Worm (Caenorhabditis elegans) whole organism, late embryonic: Measurements from ENCODE around the gene F42G4.7.
A peak's percentile ranks its signal among the peaks of the same experiment; 100 is the strongest.

ENCODE experiments used
- C38D4.7 ChIP-seq: fragments of 200-800 bp; sonication (Bioruptor generic); optimal IDR thresholded peaks from 2 replicates; lab custom pipeline; 2018; ENCODE audit warnings: mild to moderate bottlenecking, missing genetic modification characterization, moderate library complexity, missing compliant biosample characterization
- F13H6.1 ChIP-seq: sonication (generic microtip); optimal IDR thresholded peaks from 2 replicates; lab custom pipeline; 2016; ENCODE audit warnings: missing genetic modification characterization, missing compliant biosample characterization
- K02D7.2 ChIP-seq: sonication (generic microtip); optimal IDR thresholded peaks from 2 replicates; lab custom pipeline; 2017; ENCODE audit warnings: mild to moderate bottlenecking, missing genetic modification characterization, missing compliant biosample characterization
- K09A11.1 ChIP-seq: sonication (generic microtip); optimal IDR thresholded peaks from 2 replicates; lab custom pipeline; 2017; ENCODE audit warnings: antibody characterized with exemption, mild to moderate bottlenecking, missing genetic modification characterization, missing compliant biosample characterization; ENCODE audit not compliant: insufficient read depth
- Y22D7AL.16 ChIP-seq: sonication (generic microtip); optimal IDR thresholded peaks from 2 replicates; lab custom pipeline; 2016; ENCODE audit warnings: missing genetic modification characterization, missing compliant biosample characterization
- ahr-1 ChIP-seq: sonication (generic microtip); optimal IDR thresholded peaks from 2 replicates; lab custom pipeline; 2016; ENCODE audit warnings: missing genetic modification characterization, missing compliant biosample characterization
- ceh-14 ChIP-seq: sonication (generic microtip); optimal IDR thresholded peaks from 2 replicates; lab custom pipeline; 2016; ENCODE audit warnings: missing genotype, missing genetic modification characterization, missing compliant biosample characterization
- ceh-18 ChIP-seq: sonication (generic microtip); optimal IDR thresholded peaks from 2 replicates; lab custom pipeline; 2016; ENCODE audit warnings: missing genetic modification characterization, missing compliant biosample characterization
- ceh-2 ChIP-seq: sonication (generic microtip); optimal IDR thresholded peaks from 2 replicates; lab custom pipeline; 2016; ENCODE audit warnings: missing genotype, missing genetic modification characterization, missing compliant biosample characterization
- ceh-24 ChIP-seq: sonication (generic microtip); optimal IDR thresholded peaks from 2 replicates; lab custom pipeline; 2016; ENCODE audit warnings: mild to moderate bottlenecking, missing genetic modification characterization, missing compliant biosample characterization
- ceh-30 ChIP-seq: fragments of 150-350 bp; optimal IDR thresholded peaks from 2 replicates; lab custom pipeline; 2014; ENCODE audit warnings: missing biosample characterization, missing genetic modification characterization
- ceh-31 ChIP-seq: sonication (generic microtip); optimal IDR thresholded peaks from 2 replicates; lab custom pipeline; 2016; ENCODE audit warnings: missing genetic modification characterization, missing compliant biosample characterization
- ceh-34 ChIP-seq: sonication (generic microtip); optimal IDR thresholded peaks from 2 replicates; lab custom pipeline; 2016; ENCODE audit warnings: mild to moderate bottlenecking, missing genetic modification characterization, missing compliant biosample characterization
- ceh-9 ChIP-seq: sonication (generic microtip); optimal IDR thresholded peaks from 2 replicates; lab custom pipeline; 2016; ENCODE audit warnings: mild to moderate bottlenecking, missing genetic modification characterization, inconsistent platforms, missing compliant biosample characterization
- dmd-4 ChIP-seq: sonication (generic microtip); optimal IDR thresholded peaks from 2 replicates; lab custom pipeline; 2016; ENCODE audit warnings: borderline replicate concordance, missing genetic modification characterization, missing compliant biosample characterization
- elt-4 ChIP-seq: sonication (generic microtip); optimal IDR thresholded peaks from 2 replicates; lab custom pipeline; 2016; ENCODE audit warnings: missing genetic modification characterization, missing compliant biosample characterization
- eyg-1 ChIP-seq: sonication (generic microtip); optimal IDR thresholded peaks from 2 replicates; lab custom pipeline; 2016; ENCODE audit warnings: missing genotype, missing genetic modification characterization, missing compliant biosample characterization
- fkh-10 ChIP-seq: fragments of 150-350 bp; optimal IDR thresholded peaks from 2 replicates; lab custom pipeline; 2014; ENCODE audit warnings: missing biosample characterization, missing genetic modification reagents, missing genetic modification characterization
- hlh-30 ChIP-seq: sonication (generic microtip); optimal IDR thresholded peaks from 2 replicates; lab custom pipeline; 2017; ENCODE audit warnings: antibody characterized with exemption, missing genetic modification characterization, missing compliant biosample characterization; ENCODE audit not compliant: insufficient read depth
- hlh-8 ChIP-seq: sonication (generic microtip); optimal IDR thresholded peaks from 2 replicates; lab custom pipeline; 2016; ENCODE audit warnings: missing genotype, missing genetic modification characterization, missing compliant biosample characterization
- madf-2 ChIP-seq: sonication (generic microtip); optimal IDR thresholded peaks from 2 replicates; lab custom pipeline; 2017; ENCODE audit warnings: missing genetic modification characterization, missing compliant biosample characterization
- nfya-1 ChIP-seq: sonication (generic microtip); optimal IDR thresholded peaks from 2 replicates; lab custom pipeline; 2017; ENCODE audit warnings: missing genetic modification characterization, mild to moderate bottlenecking, missing compliant biosample characterization, antibody characterized with exemption, moderate library complexity
- odd-2 ChIP-seq: sonication (generic microtip); optimal IDR thresholded peaks from 2 replicates; lab custom pipeline; 2017; ENCODE audit warnings: antibody characterized with exemption, mild to moderate bottlenecking, missing genetic modification characterization, missing compliant biosample characterization
- pat-9 ChIP-seq: fragments of 200-800 bp; sonication (Bioruptor generic); optimal IDR thresholded peaks from 2 replicates; lab custom pipeline; 2018; ENCODE audit warnings: mild to moderate bottlenecking, missing genetic modification characterization, moderate library complexity, missing compliant biosample characterization
- pqm-1 ChIP-seq: sonication (generic microtip); optimal IDR thresholded peaks from 2 replicates; lab custom pipeline; 2016; ENCODE audit warnings: missing genetic modification characterization, missing compliant biosample characterization
- pros-1 ChIP-seq: fragments of 150-350 bp; optimal IDR thresholded peaks from 2 replicates; lab custom pipeline; 2014; ENCODE audit warnings: missing biosample characterization, missing genetic modification reagents, missing genetic modification characterization
- ref-2 ChIP-seq: sonication (generic microtip); optimal IDR thresholded peaks from 2 replicates; lab custom pipeline; 2016; ENCODE audit warnings: missing genetic modification characterization, missing compliant biosample characterization
- rnt-1 ChIP-seq: sonication (generic microtip); optimal IDR thresholded peaks from 2 replicates; lab custom pipeline; 2016; ENCODE audit warnings: missing genetic modification characterization, missing compliant biosample characterization
- sdc-2 ChIP-seq: sonication (generic microtip); optimal IDR thresholded peaks from 2 replicates; lab custom pipeline; 2016; ENCODE audit warnings: missing genotype, missing genetic modification characterization, missing compliant biosample characterization
- sox-2 ChIP-seq: fragments of 200-800 bp; sonication (Bioruptor generic); IDR thresholded peaks from 2 replicates; pipeline ENCODE4 v1.3.6; 2022; ENCODE audit warnings: missing genetic modification reagents, missing genetic modification characterization, missing compliant biosample characterization
- sox-4 ChIP-seq: sonication (generic microtip); optimal IDR thresholded peaks from 2 replicates; lab custom pipeline; 2017; ENCODE audit warnings: mild to moderate bottlenecking, missing genetic modification characterization, inconsistent platforms, missing compliant biosample characterization
- syd-9 ChIP-seq: sonication (generic microtip); optimal IDR thresholded peaks from 2 replicates; lab custom pipeline; 2016; ENCODE audit warnings: mild to moderate bottlenecking, missing genetic modification characterization, moderate library complexity, missing compliant biosample characterization
- tbx-2 ChIP-seq: sonication (generic microtip); optimal IDR thresholded peaks from 2 replicates; lab custom pipeline; 2016; ENCODE audit warnings: missing genetic modification characterization, missing compliant biosample characterization
- unc-55 ChIP-seq: sonication (generic microtip); optimal IDR thresholded peaks from 2 replicates; lab custom pipeline; 2017; ENCODE audit warnings: missing biosample characterization, missing genetic modification reagents, missing genetic modification characterization
- unc-86 ChIP-seq: sonication (generic microtip); optimal IDR thresholded peaks from 2 replicates; lab custom pipeline; 2016; ENCODE audit warnings: missing genetic modification characterization, missing compliant biosample characterization
- zip-5 ChIP-seq: sonication (generic microtip); optimal IDR thresholded peaks from 2 replicates; lab custom pipeline; 2016; ENCODE audit warnings: missing genetic modification characterization, missing compliant biosample characterization

Gene F42G4.7

DNA sequence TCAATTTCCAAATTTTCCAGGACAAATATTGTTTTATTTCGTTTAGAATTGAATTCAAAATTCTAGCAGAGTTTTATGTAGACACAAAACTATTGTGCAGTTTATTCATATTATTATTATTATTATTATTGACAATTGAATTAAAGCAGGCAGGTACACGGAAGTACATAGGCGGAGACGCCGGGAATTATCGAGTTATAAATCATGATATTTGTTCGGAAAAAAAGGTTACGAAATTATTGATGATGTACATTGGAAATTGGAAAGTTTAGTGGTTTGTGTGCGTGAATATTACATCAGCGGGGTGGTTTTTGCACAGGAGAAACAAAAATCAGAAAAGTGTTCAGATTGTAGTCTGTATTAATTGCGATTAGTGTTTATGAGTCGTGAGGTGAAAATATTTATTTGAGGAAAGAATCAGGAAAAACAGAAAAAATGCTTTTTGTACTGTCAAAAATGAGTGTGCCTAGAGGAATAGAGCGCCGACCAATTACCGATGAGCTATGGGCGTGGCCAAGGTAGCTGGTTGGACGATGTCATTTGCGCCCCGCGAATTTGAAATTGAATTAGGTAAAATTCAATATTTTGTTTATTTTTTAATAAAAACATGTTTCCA is 29.3 kb upstream of the F42G4.7 start:
- TF ChIP-seq unc-86 (tag; lab: Kevin White, UChicago) = no peak
- TF ChIP-seq F13H6.1 (tag; lab: Kevin White, UChicago) = no peak
- no peak for TF ChIP-seq syd-9
- no peak for TF ChIP-seq K09A11.1
- TF ChIP-seq dmd-4 = no peak
- TF ChIP-seq pros-1 (tag; lab: Kevin White, UChicago) = no peak
- TF ChIP-seq ahr-1 (tag; lab: Kevin White, UChicago) = no peak
- TF ChIP-seq ceh-30 (tag; lab: Kevin White, UChicago) = no peak
- no peak for TF ChIP-seq rnt-1 (tag; lab: Kevin White, UChicago)
- TF ChIP-seq sox-2 (GFP tag; lab: Robert Waterston, UW) = no peak

DNA sequence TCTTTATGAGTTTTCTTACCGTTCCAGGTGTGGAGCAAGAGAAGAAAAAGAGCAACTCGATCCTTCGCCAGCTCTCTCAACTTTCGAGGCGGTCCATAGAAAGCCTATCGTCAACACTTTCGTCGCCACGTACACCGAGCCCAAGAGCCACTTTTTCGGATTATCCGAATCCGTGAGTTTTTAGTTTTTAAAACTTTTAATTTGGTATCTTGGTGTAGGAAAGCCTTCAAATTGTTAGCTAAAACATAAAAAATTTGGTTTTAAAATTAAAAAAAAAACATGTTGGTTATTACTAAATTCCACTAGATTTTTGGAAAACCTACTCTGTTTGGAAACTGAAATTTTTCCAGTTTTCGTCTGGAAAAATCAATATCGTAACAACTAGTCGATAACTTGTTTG is 26.7 kb upstream of the F42G4.7 start:
- no peak for TF ChIP-seq ceh-34
- TF ChIP-seq eyg-1 (tag; lab: Kevin White, UChicago) = no peak
- TF ChIP-seq sdc-2 = no peak
- TF ChIP-seq K09A11.1 = no peak
- no peak for TF ChIP-seq pat-9
- TF ChIP-seq elt-4 (tag; lab: Kevin White, UChicago) = no peak
- TF ChIP-seq F13H6.1 (tag; lab: Kevin White, UChicago) = no peak
- TF ChIP-seq dmd-4 = no peak
- no peak for TF ChIP-seq K02D7.2 (tag; lab: Kevin White, UChicago)
- no peak for TF ChIP-seq Y22D7AL.16 (tag; lab: Kevin White, UChicago)
- no peak for TF ChIP-seq sox-4 (tag; lab: Kevin White, UChicago)
- no peak for TF ChIP-seq hlh-30 (tag; lab: Kevin White, UChicago)
- TF ChIP-seq, all 69 proteins: peak for 0

DNA sequence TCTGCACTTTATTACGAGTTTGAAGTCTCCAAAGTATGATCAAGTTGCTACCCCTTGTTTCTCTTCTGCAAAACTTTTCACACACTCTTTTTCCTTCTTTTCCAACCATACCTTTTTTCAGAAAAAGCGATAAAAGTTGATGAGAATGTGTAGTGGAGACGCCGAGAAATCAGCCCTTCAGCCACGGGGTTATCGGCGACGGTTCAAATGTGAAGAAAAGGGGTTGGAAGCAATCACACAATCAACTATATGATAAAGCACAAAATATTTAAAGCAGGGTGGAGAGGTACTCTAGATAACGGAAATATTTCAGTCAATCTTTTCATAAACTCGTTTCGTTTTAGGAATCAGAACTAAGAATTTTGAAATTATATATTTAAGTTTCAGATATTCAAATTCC is 26.0 kb upstream of the F42G4.7 start, which contains the start of gene F42G4.5:
Gene F42G4.5, plus strand, starts transcription at position 379 of the 400 bp plus-strand sequence.
- no peak for TF ChIP-seq ceh-9 (tag; lab: Kevin White, UChicago)
- no peak for TF ChIP-seq nfya-1 (tag; lab: Kevin White, UChicago)
- no peak for TF ChIP-seq dmd-4
- TF ChIP-seq zip-5 (tag; lab: Kevin White, UChicago) = no peak
- no peak for TF ChIP-seq madf-2
- TF ChIP-seq odd-2 (tag; lab: Kevin White, UChicago) = no peak
- no peak for TF ChIP-seq ahr-1 (tag; lab: Kevin White, UChicago)
- no peak for TF ChIP-seq sox-2 (GFP tag; lab: Robert Waterston, UW)
- no peak for TF ChIP-seq ceh-18

DNA sequence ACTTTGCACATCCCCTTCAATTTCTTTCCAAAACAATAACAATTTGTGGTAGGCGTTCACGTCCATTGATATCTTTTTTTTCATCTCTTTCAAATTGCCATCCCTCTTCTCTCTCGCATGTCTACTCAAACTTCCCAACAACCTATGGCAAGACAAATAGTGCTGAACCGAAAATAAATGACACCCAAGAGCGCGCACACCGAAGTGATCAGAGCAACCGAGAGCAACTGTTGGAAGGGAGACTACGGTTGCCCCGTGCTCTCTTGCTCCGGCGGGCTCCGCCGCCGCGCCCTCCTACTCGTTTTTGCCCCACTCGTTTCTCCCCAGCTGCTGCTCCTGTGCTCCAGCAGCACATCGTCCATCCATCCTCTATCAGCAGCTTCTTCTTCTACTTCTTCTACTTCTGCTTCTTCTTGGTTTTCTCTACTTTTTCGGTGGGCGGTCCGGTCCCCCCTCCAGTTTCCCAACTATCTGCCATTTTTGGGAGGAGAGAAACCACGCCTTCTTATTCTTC is 19.7 kb upstream of the F42G4.7 start:
- TF ChIP-seq ceh-31 (tag; lab: Kevin White, UChicago) (peak; percentile 5), ceh-18 (peak; percentile 47), sox-2 (GFP tag; lab: Robert Waterston, UW) (no peak)

DNA sequence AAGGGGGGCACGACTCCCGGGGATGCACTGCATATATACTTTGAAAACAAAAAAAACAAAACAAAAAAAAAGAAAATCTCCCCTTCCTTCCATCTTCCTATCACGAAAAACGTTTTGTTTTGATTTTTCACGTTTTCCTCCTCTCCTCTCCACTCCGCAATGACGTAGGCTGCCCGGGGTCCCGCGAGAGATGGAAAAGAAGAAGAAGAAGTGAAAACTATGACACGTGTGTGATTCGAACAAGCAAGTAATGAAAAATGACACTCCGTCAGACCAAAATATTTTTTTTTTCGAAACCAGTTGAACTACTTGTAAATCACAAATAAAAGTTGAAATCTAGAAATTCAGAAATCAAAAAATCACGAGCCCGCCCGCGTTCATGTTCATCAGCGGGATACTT is 18.2 kb upstream of the F42G4.7 start:
- peak; percentile 21 for TF ChIP-seq ceh-18
- peak; percentile 37 for TF ChIP-seq unc-55 (GFP tag; lab: Kevin White, UChicago)
- TF ChIP-seq hlh-8 (tag; lab: Kevin White, UChicago) = no peak
- TF ChIP-seq dmd-4 = no peak

DNA sequence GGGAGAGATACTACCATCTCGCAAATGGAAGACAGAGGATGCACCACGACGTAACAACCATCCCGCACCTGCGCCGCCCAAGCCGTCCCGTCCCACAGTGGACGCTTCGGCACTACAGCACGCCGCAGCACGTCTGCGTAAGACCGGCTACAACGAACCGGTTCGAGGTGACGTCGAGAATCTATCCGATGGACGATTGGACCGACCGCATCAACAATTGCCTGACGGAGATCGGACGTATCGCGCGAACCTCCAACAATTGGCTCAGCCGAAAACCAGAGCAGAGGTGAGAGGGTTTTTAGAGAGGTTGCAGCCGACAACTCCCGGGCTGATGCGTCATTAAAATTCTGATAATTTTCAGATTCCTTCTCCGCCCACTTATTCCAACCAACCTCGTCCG is 12.1 kb upstream of the F42G4.7 start:
- no peak for TF ChIP-seq ref-2
- TF ChIP-seq syd-9 = no peak
- TF ChIP-seq pqm-1 (tag; lab: Kevin White, UChicago) = no peak
- no peak for TF ChIP-seq fkh-10 (GFP tag; lab: Kevin White, UChicago)
- no peak for TF ChIP-seq tbx-2 (tag; lab: Kevin White, UChicago)
- no peak for TF ChIP-seq ceh-14
- no peak for TF ChIP-seq K02D7.2 (tag; lab: Kevin White, UChicago)
- TF ChIP-seq ceh-24 (tag; lab: Kevin White, UChicago) = no peak
- no peak for TF ChIP-seq ceh-2 (tag; lab: Kevin White, UChicago)
- TF ChIP-seq rnt-1 (tag; lab: Kevin White, UChicago) = no peak
- no peak for TF ChIP-seq C38D4.7 (GFP tag; lab: Kevin White, UChicago)
